Worm (Caenorhabditis elegans) whole organism, young adult: ENCODE results near the gene Y39A1A.21.

Experiments
- B0336.3 ChIP-seq: fragments of 200-800 bp; sonication (Bioruptor generic); IDR thresholded peaks from 2 replicates; pipeline ENCODE4 v1.3.6; 2022; ENCODE audit warnings: missing genetic modification characterization, missing compliant biosample characterization
- C17E4.6 ChIP-seq: fragments of 200-800 bp; sonication (Bioruptor generic); IDR thresholded peaks from 2 replicates; pipeline ENCODE4 v1.3.6; 2022; ENCODE audit warnings: missing genetic modification reagents, missing genetic modification characterization, missing compliant biosample characterization
- D2030.7 ChIP-seq: fragments of 200-800 bp; sonication (Bioruptor generic); IDR thresholded peaks from 2 replicates; pipeline ENCODE4 v1.3.6; 2022; ENCODE audit warnings: missing genetic modification reagents, missing genetic modification characterization, missing compliant biosample characterization
- F23B12.7 ChIP-seq: sonication (generic microtip); optimal IDR thresholded peaks from 2 replicates; lab custom pipeline; 2017; ENCODE audit warnings: missing genetic modification characterization, mild to moderate bottlenecking, missing compliant biosample characterization, antibody characterized with exemption, moderate library complexity; ENCODE audit not compliant: insufficient read depth
- F37B4.10 ChIP-seq: fragments of 200-800 bp; sonication (Bioruptor generic); IDR thresholded peaks from 2 replicates; pipeline ENCODE4 v1.3.6; 2022; ENCODE audit warnings: missing genetic modification characterization, missing compliant biosample characterization
- F52B5.7 ChIP-seq: sonication (generic microtip); optimal IDR thresholded peaks from 2 replicates; lab custom pipeline; 2016; ENCODE audit warnings: mild to moderate bottlenecking, missing genetic modification characterization, missing compliant biosample characterization
- T07F8.4 ChIP-seq: sonication (generic microtip); optimal IDR thresholded peaks from 2 replicates; lab custom pipeline; 2016; ENCODE audit warnings: mild to moderate bottlenecking, missing genetic modification characterization, moderate library complexity, missing compliant biosample characterization
- Y56A3A.18 ChIP-seq: fragments of 200-800 bp; sonication (Bioruptor generic); IDR thresholded peaks from 2 replicates; pipeline ENCODE4 v1.3.6; 2022; ENCODE audit warnings: missing genetic modification reagents, missing genetic modification characterization, missing compliant biosample characterization
- Y79H2A.3 ChIP-seq: fragments of 200-800 bp; sonication (Bioruptor generic); conservative IDR thresholded peaks from 2 replicates; pipeline ENCODE4 v1.3.6; 2022; ENCODE audit warnings: missing genetic modification reagents, missing genetic modification characterization, missing compliant biosample characterization
- Y95B8A.8 ChIP-seq: fragments of 200-800 bp; sonication (Bioruptor generic); IDR thresholded peaks from 2 replicates; pipeline ENCODE4 v1.3.6; 2022; ENCODE audit warnings: missing genetic modification reagents, missing genetic modification characterization, missing compliant biosample characterization
- aptf-3 ChIP-seq: fragments of 200-800 bp; sonication (Bioruptor generic); IDR thresholded peaks from 2 replicates; pipeline ENCODE4 v1.3.6; 2022; ENCODE audit warnings: missing genetic modification characterization, missing compliant biosample characterization
- atf-7 ChIP-seq: sonication (generic microtip); optimal IDR thresholded peaks from 2 replicates; lab custom pipeline; 2017; ENCODE audit warnings: mild to moderate bottlenecking, missing genetic modification characterization, missing compliant biosample characterization
- athp-1 ChIP-seq: sonication (generic microtip); optimal IDR thresholded peaks from 2 replicates; lab custom pipeline; 2017; ENCODE audit warnings: mild to moderate bottlenecking, missing genetic modification characterization, missing compliant biosample characterization
- attf-3 ChIP-seq: fragments of 200-800 bp; sonication (Bioruptor generic); conservative IDR thresholded peaks from 2 replicates; pipeline ENCODE4 v1.3.6; 2022; ENCODE audit warnings: missing genetic modification reagents, missing genetic modification characterization, missing compliant biosample characterization
- attf-5 ChIP-seq: fragments of 200-800 bp; sonication (Bioruptor generic); optimal IDR thresholded peaks from 2 replicates; lab custom pipeline; 2018; ENCODE audit warnings: mild to moderate bottlenecking, missing genetic modification characterization, missing compliant biosample characterization
- bed-1 ChIP-seq: fragments of 200-800 bp; sonication (Bioruptor generic); IDR thresholded peaks from 2 replicates; pipeline ENCODE4 v1.3.6; 2022; ENCODE audit warnings: missing genetic modification reagents, missing genetic modification characterization, missing compliant biosample characterization
- ceh-27 ChIP-seq: fragments of 200-800 bp; sonication (Bioruptor generic); optimal IDR thresholded peaks from 2 replicates; lab custom pipeline; 2018; ENCODE audit warnings: mild to moderate bottlenecking, missing genetic modification characterization, moderate library complexity, missing compliant biosample characterization
- dox-1 ChIP-seq: fragments of 200-800 bp; sonication (Bioruptor generic); IDR thresholded peaks from 2 replicates; pipeline ENCODE4 v1.3.6; 2022; ENCODE audit warnings: missing genetic modification reagents, missing genetic modification characterization, missing compliant biosample characterization
- dpff-1 ChIP-seq: sonication (generic microtip); optimal IDR thresholded peaks from 2 replicates; lab custom pipeline; 2017; ENCODE audit warnings: mild to moderate bottlenecking, missing genetic modification characterization, missing compliant biosample characterization
- egl-44 ChIP-seq: fragments of 200-800 bp; sonication (Bioruptor generic); IDR thresholded peaks from 2 replicates; pipeline ENCODE4 v1.3.6; 2022; ENCODE audit warnings: missing genetic modification reagents, missing genetic modification characterization, missing compliant biosample characterization
- ekl-4 ChIP-seq: fragments of 200-800 bp; sonication (Bioruptor generic); IDR thresholded peaks from 2 replicates; pipeline ENCODE4 v1.3.6; 2022; ENCODE audit warnings: missing genetic modification reagents, missing genetic modification characterization, missing compliant biosample characterization
- ets-4 ChIP-seq: fragments of 200-800 bp; sonication (Bioruptor generic); optimal IDR thresholded peaks from 2 replicates; lab custom pipeline; 2018; ENCODE audit warnings: mild to moderate bottlenecking, missing genetic modification characterization, missing compliant biosample characterization
- gei-17 ChIP-seq: fragments of 200-800 bp; sonication (Bioruptor generic); optimal IDR thresholded peaks from 2 replicates; lab custom pipeline; 2018; ENCODE audit warnings: mild to moderate bottlenecking, missing genetic modification characterization, missing compliant biosample characterization
- hmg-20 ChIP-seq: fragments of 200-800 bp; sonication (Bioruptor generic); IDR thresholded peaks from 2 replicates; pipeline ENCODE4 v1.3.6; 2022; ENCODE audit warnings: missing genetic modification reagents, missing genetic modification characterization, missing compliant biosample characterization
- lag-1 ChIP-seq: fragments of 200-800 bp; sonication (Bioruptor generic); IDR thresholded peaks from 2 replicates; pipeline ENCODE4 v1.3.6; 2022; ENCODE audit warnings: missing genetic modification reagents, missing genetic modification characterization, missing compliant biosample characterization
- let-526 ChIP-seq: fragments of 200-800 bp; sonication (Bioruptor generic); IDR thresholded peaks from 2 replicates; pipeline ENCODE4 v1.3.6; 2022; ENCODE audit warnings: missing genetic modification reagents, missing genetic modification characterization, missing compliant biosample characterization
- let-607 ChIP-seq, 2 experiments: fragments of 200-800 bp in 1 of 2; sonication (Bioruptor generic) in 1 of 2; sonication (generic microtip) in 1 of 2; optimal IDR thresholded peaks; 2 replicates each; lab custom pipeline; 2016 to 2018; ENCODE audit warnings: mild to moderate bottlenecking in 2 of 2, missing compliant biosample characterization in 2 of 2, missing genetic modification characterization in 2 of 2, moderate library complexity in 2 of 2, missing genotype in 1 of 2
- lin-35 ChIP-seq, 3 experiments: fragments of 150-350 bp in 2 of 3; sonication (generic microtip) in 1 of 3; optimal IDR thresholded peaks; 2 replicates each; lab custom pipeline; 2014 to 2018; ENCODE audit warnings: missing biosample characterization in 3 of 3, missing genetic modification characterization in 3 of 3, missing genetic modification reagents in 3 of 3
- lir-1 ChIP-seq: fragments of 200-800 bp; sonication (Bioruptor generic); conservative IDR thresholded peaks from 2 replicates; pipeline ENCODE4 v1.3.6; 2022; ENCODE audit warnings: missing genetic modification reagents, missing genetic modification characterization, missing compliant biosample characterization
- nfya-2 ChIP-seq: fragments of 200-800 bp; sonication (Bioruptor generic); IDR thresholded peaks from 2 replicates; pipeline ENCODE4 v1.3.6; 2022; ENCODE audit warnings: missing genetic modification reagents, missing genetic modification characterization, missing compliant biosample characterization
- nfyb-1 ChIP-seq: fragments of 200-800 bp; sonication (Bioruptor generic); IDR thresholded peaks from 2 replicates; pipeline ENCODE4 v1.3.6; 2022; ENCODE audit warnings: missing genetic modification reagents, missing genetic modification characterization, missing compliant biosample characterization
- nhr-120 ChIP-seq: fragments of 200-800 bp; sonication (Bioruptor generic); IDR thresholded peaks from 2 replicates; pipeline ENCODE4 v1.3.6; 2022; ENCODE audit warnings: missing genetic modification characterization, missing compliant biosample characterization
- nhr-179 ChIP-seq: sonication (generic microtip); optimal IDR thresholded peaks from 2 replicates; lab custom pipeline; 2016; ENCODE audit warnings: mild to moderate bottlenecking, missing genetic modification characterization, missing compliant biosample characterization
- rcor-1 ChIP-seq: fragments of 200-800 bp; sonication (Bioruptor generic); IDR thresholded peaks from 2 replicates; pipeline ENCODE4 v1.3.6; 2022; ENCODE audit warnings: missing genetic modification reagents, missing genetic modification characterization, missing compliant biosample characterization
- somi-1 ChIP-seq: fragments of 200-800 bp; sonication (Bioruptor generic); optimal IDR thresholded peaks from 2 replicates; lab custom pipeline; 2018; ENCODE audit warnings: mild to moderate bottlenecking, missing genetic modification characterization, missing compliant biosample characterization
- tbx-9 ChIP-seq: sonication (generic microtip); optimal IDR thresholded peaks from 2 replicates; lab custom pipeline; 2016; ENCODE audit warnings: borderline replicate concordance, missing genetic modification characterization, inconsistent platforms, missing compliant biosample characterization
- ztf-26 ChIP-seq: sonication (generic microtip); optimal IDR thresholded peaks from 2 replicates; lab custom pipeline; 2017; ENCODE audit warnings: missing genetic modification characterization, missing compliant biosample characterization

Gene Y39A1A.21

DNA sequence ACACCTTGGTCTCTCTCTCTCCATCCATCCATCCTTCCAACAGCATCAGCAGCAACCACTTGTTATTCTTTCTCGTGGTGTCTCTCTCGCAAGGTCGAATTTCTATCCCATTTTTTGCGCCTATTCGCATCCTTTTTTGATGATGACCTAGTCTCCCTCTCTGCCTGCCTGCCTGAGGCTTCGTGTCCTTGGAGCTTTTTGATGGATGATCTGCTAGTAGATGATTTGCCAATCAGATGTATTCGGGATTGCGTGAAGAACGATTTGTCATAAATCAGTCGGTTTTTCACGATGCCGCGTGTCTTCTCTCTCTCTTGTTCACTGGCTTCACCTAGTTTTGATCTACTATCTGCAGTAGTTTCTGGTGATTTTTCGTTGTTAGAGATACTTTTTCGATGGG lies 45.5 kb downstream of the Y39A1A.21 start:
- no peak for TF ChIP-seq F52B5.7 (tag; lab: Kevin White, UChicago)
- no peak for TF ChIP-seq egl-44 (GFP tag; lab: Robert Waterston, UW)
- TF ChIP-seq let-607 (tag; optimal IDR thresholded peaks at IDR 0.05; lab: Kevin White, UChicago) = no peak
- TF ChIP-seq ceh-27 (GFP tag; lab: Kevin White, UChicago) = no peak
- TF ChIP-seq attf-3 (GFP tag; lab: Robert Waterston, UW) = no peak
- TF ChIP-seq lir-1 (GFP tag; lab: Robert Waterston, UW) = no peak
- no peak for TF ChIP-seq tbx-9
- no peak for TF ChIP-seq C17E4.6 (GFP tag; lab: Robert Waterston, UW)
- TF ChIP-seq nfyb-1 (GFP tag; lab: Robert Waterston, UW) = no peak
- TF ChIP-seq gei-17 (GFP tag; lab: Kevin White, UChicago) = no peak
- TF ChIP-seq dox-1 = no peak
- TF ChIP-seq somi-1 = no peak

- no peak for TF ChIP-seq bed-1 (GFP tag; lab: Robert Waterston, UW)
- no peak for TF ChIP-seq let-526 (GFP tag; lab: Robert Waterston, UW)
- no peak for TF ChIP-seq rcor-1
- TF ChIP-seq atf-7 (tag; lab: Kevin White, UChicago) = no peak
- TF ChIP-seq nfyb-1 (GFP tag; lab: Robert Waterston, UW) = no peak
- TF ChIP-seq lin-35 (GFP tag; optimal IDR thresholded peaks at IDR 0.05; lab: Kevin White, UChicago) = no peak
- no peak for TF ChIP-seq nfya-2 (GFP tag; lab: Robert Waterston, UW)
- TF ChIP-seq hmg-20 (GFP tag; lab: Robert Waterston, UW) = no peak
- TF ChIP-seq ztf-26 (tag; lab: Kevin White, UChicago) = no peak
- no peak for TF ChIP-seq ets-4 (GFP tag; lab: Kevin White, UChicago)
- TF ChIP-seq T07F8.4 = no peak
- no peak for TF ChIP-seq nhr-179 (tag; lab: Kevin White, UChicago)
- TF ChIP-seq ekl-4 (GFP tag; lab: Robert Waterston, UW) = no peak
- no peak for TF ChIP-seq B0336.3 (GFP tag; lab: Robert Waterston, UW)
- TF ChIP-seq athp-1 (tag; lab: Kevin White, UChicago) = no peak
- TF ChIP-seq D2030.7 (GFP tag; lab: Robert Waterston, UW) = no peak
Observed at ce11 chrIII:10658394-10658793, 48.4 kb downstream of the Y39A1A.21 start.

ce11 chrIII:10657661-10658060 lies 49.2 kb downstream of the Y39A1A.21 start:
- TF ChIP-seq dox-1 (no peak), egl-44 (GFP tag; lab: Robert Waterston, UW) (no peak), bed-1 (GFP tag; lab: Robert Waterston, UW) (no peak), attf-5 (GFP tag; lab: Kevin White, UChicago) (no peak), C17E4.6 (GFP tag; lab: Robert Waterston, UW) (no peak), lag-1 (GFP tag; lab: Robert Waterston, UW) (no peak), F23B12.7 (no peak), F37B4.10 (GFP tag; lab: Robert Waterston, UW) (no peak), aptf-3 (GFP tag; lab: Robert Waterston, UW) (no peak), nhr-120 (no peak), dpff-1 (tag; lab: Kevin White, UChicago) (no peak), Y95B8A.8 (GFP tag; lab: Robert Waterston, UW) (no peak), ekl-4 (GFP tag; lab: Robert Waterston, UW) (no peak), Y79H2A.3 (no peak), T07F8.4 (no peak), Y56A3A.18 (GFP tag; lab: Robert Waterston, UW) (no peak), D2030.7 (GFP tag; lab: Robert Waterston, UW) (no peak), ceh-27 (GFP tag; lab: Kevin White, UChicago) (no peak)
- TF ChIP-seq, all 124 proteins: peak for 0
